Worm (Caenorhabditis elegans): ENCODE results near the gene pks-1.

Gene pks-1

DNA sequence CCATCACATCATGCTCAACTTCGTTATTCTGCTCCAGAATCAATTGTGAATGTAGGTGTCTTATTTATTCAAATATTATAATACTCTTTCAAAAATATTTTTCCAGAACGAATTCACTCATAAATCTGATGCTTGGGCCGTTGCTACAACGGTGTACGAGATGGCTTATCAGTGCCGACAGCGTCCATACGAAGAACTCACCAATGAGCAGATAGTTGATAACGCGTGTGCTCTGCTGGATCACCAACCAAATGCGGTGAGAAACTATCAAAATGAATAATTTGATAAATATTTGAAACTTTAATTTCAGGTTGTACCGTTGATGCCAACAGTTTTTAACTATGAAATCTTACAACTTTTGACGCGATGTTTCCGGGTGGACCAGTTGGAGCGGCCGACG, 52.0 kb downstream of the pks-1 start:
- no peak for TF ChIP-seq dao-5 (tag; optimal IDR thresholded peaks at IDR 0.05)
- no peak for TF ChIP-seq W03F9.2 (tag; optimal IDR thresholded peaks at IDR 0.05)
- TF ChIP-seq him-1 (tag; optimal IDR thresholded peaks at IDR 0.05), result no peak

- no peak for TF ChIP-seq dao-5 (tag; optimal IDR thresholded peaks at IDR 0.05)
- TF ChIP-seq W03F9.2 (tag; optimal IDR thresholded peaks at IDR 0.05), result no peak
- TF ChIP-seq him-1 (tag; optimal IDR thresholded peaks at IDR 0.05), result no peak
These were observed 52.5 kb downstream of the pks-1 start for ce11 chrX:5466149-5466548.

DNA sequence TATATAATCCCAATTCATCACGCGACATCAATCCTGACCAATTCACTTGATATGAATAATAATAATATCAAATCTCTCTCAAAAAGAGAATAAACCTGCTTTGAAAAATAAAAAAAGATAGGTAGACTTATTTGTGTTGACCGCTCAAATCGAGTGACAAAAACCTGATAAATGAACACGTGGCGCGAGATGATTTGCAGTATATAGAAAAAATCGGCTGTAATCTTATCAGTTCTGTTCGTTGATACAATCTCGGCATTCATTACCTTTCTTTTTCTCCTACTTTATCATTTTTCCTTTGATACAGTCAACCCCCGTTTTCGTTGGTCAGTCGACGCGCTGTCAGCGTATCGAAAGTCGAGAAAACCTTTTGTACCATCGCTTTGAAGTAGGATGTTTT, 53.7 kb downstream of the pks-1 start:
- TF ChIP-seq W03F9.2 (tag; optimal IDR thresholded peaks at IDR 0.05), result no peak
- TF ChIP-seq him-1 (tag; optimal IDR thresholded peaks at IDR 0.05), result no peak
- TF ChIP-seq dao-5 (tag; optimal IDR thresholded peaks at IDR 0.05), result no peak

- TF ChIP-seq dao-5 (tag; optimal IDR thresholded peaks at IDR 0.05) (no peak), W03F9.2 (tag; optimal IDR thresholded peaks at IDR 0.05) (no peak), him-1 (tag; optimal IDR thresholded peaks at IDR 0.05) (no peak)
These were observed 54.2 kb downstream of the pks-1 start, which contains the start of gene dpyd-1 for ce11 chrX:5467820-5468270. dpyd-1 (plus strand) TSS chrX:5467870.

DNA sequence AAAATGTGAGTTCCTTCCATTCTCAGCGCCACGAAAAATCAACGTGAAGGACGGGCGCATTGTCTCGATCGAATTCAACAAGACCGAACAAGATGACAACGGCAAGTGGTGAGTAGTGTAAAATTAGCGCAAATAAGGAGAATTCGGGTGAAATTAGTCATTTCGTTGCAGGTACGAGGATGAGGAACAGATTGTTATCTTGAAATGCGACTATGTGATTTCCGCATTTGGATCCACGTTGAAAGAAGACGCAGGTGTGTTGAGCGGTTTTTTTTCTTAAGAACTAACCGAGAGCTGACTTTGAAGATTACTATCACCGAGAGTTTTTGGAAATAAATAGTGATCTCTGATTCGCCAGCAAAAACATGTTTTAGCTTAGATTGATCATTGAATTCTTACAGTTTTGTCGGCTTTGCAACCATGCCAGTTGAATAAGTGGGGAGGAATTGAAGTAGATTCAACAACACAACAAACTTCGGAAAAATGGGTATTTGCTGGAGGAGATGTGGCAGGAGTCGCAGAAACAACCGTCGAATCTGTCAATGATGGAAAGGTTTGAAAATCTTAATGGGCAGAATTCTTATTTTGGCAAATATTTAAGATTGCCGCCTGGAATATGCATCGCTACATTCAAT, 56.6 kb downstream of the pks-1 start:
- TF ChIP-seq him-1 (tag; optimal IDR thresholded peaks at IDR 0.05), result no peak

ce11 chrX:5475164-5475576, 61.6 kb downstream of the pks-1 start:
- TF ChIP-seq him-1 (tag; optimal IDR thresholded peaks at IDR 0.05) (no peak), dao-5 (tag; optimal IDR thresholded peaks at IDR 0.05) (no peak), W03F9.2 (tag; optimal IDR thresholded peaks at IDR 0.05) (no peak)

DNA sequence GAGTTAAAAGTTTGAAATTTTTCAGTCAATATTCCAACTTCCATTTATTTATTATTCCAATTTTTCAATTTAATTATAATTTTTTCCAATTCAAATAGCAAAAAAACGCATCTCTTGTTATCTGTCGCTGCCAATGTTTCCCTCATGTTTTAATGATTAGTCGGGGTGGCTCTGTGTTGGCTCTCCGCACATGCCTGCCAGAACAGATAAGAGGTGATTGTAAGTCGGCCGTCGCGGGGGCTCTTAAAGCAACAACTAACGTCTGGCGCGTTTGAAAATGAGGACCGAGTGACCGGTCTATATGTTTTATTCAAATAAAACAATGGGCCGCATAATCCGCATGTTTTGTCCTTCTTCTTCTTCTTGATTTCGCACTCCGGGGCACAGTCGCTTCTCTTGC, 62.7 kb downstream of the pks-1 start:
- no peak for TF ChIP-seq dao-5 (tag; optimal IDR thresholded peaks at IDR 0.05)
- no peak for TF ChIP-seq W03F9.2 (tag; optimal IDR thresholded peaks at IDR 0.05)
- TF ChIP-seq him-1 (tag; optimal IDR thresholded peaks at IDR 0.05), result no peak

DNA sequence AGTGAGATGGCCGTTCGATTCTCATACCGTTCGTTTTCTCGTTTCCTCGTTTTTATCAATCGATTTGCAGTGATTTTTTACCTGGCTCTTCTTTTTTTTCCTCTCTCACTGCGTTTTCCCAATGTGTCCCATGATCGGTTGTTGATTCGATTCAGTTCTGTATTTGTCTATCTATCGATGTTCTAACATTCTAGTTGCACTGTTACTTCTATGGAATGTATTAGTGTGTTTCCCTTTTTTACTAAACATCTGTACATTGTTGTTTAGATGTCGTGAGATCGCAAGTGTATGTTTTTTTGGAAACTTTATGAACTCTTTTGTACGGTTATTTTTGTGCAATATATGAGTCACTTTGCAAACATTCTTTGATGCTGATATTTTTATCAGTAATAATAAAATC, 64.0 kb downstream of the pks-1 start:
- TF ChIP-seq W03F9.2 (tag; optimal IDR thresholded peaks at IDR 0.05), result no peak
- TF ChIP-seq him-1 (tag; optimal IDR thresholded peaks at IDR 0.05), result no peak

DNA sequence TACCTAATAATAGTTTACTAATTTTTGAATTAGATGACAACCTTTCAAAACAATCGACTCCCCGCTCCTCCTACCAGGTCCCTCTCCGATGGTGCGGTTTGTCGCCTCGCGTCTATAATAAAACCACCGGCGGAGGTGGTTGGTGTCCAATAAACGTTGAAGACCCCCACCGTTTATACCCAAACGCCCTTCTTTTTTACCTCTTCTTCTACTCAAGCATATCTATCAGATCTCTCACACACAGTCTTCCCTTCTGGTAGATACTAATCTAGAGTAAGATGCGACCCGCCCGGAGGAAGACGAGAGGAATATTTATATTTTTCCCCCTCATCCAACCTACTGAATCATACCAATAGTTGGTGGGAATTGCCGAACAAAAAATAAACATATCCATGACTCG, 65.3 kb downstream of the pks-1 start:
- no peak for TF ChIP-seq dao-5 (tag; optimal IDR thresholded peaks at IDR 0.05)
- no peak for TF ChIP-seq him-1 (tag; optimal IDR thresholded peaks at IDR 0.05)
- TF ChIP-seq W03F9.2 (tag; optimal IDR thresholded peaks at IDR 0.05), result no peak

DNA sequence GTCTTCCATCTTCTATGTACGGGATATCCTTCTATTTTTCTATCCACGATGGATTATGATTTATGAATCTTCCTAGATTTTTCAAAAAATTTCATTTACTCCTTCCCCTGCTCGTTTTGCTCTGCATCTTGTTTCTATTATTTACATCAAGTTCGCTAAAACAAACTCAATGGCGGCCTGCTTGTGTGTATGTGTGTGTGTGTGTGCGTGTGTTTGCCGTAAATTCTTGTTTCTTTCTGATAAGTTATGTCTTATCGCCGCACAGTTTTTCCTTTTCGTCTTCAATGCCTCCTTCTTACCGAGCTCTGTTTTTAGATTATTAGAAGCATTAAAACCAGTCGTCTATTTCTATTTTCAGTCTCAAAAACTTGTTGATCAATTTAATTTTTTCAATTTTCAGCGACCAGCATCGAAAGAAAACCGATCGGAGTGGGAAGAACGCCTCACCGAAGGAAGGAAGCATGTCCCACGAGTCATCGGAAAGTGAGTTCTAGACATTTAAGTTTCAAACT, 65.7 kb downstream of the pks-1 start, which contains the start of gene dlg-1:
Gene dlg-1 (plus strand): TSS at position 401 of the 512 bp plus-strand sequence.
- TF ChIP-seq him-1 (tag; optimal IDR thresholded peaks at IDR 0.05) (no peak), W03F9.2 (tag; optimal IDR thresholded peaks at IDR 0.05) (no peak), dao-5 (tag; optimal IDR thresholded peaks at IDR 0.05) (no peak)

ce11 chrX:5479876-5480580, 66.4 kb downstream of the pks-1 start:
- no peak for TF ChIP-seq him-1 (tag; optimal IDR thresholded peaks at IDR 0.05)
- TF ChIP-seq W03F9.2 (tag; optimal IDR thresholded peaks at IDR 0.05), result no peak
- TF ChIP-seq dao-5 (tag; optimal IDR thresholded peaks at IDR 0.05), result no peak

DNA sequence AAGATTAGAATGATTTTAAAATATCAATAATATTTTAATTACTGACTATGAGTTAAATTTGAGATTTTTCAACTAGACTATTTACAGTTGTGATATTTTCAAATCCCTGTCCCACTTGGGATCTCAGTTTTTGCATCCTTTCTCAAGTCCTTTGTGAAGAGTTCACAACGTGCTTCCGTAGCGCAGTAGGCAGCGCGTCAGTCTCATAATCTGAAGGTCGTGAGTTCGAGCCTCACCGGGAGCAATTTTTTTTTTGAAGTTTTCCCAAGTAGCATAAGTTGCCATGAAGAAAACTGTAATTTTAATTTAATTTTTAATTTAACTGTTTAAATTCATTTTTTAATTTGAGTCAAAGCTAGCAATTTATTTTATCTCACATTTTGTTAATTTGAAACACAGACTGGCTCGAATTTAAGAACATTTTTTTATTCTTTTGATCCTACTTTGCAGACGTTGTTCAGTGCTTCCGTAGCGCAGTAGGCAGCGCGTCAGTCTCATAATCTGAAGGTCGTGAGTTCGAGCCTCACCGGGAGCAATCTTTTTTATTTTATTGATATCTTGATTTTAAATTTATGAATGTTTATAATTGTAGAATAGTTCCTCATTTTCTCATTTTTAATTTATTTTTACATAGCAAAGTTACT, 71.8 kb downstream of the pks-1 start:
- TF ChIP-seq W03F9.2 (tag; optimal IDR thresholded peaks at IDR 0.05) (no peak), him-1 (tag; optimal IDR thresholded peaks at IDR 0.05) (no peak), dao-5 (tag; optimal IDR thresholded peaks at IDR 0.05) (no peak)

ce11 chrX:5485931-5486537, 72.4 kb downstream of the pks-1 start, which contains the start of gene C25F6.1:
C25F6.1 (plus strand) TSS chrX:5486487.
- no peak for TF ChIP-seq W03F9.2 (tag; optimal IDR thresholded peaks at IDR 0.05)
- TF ChIP-seq dao-5 (tag; optimal IDR thresholded peaks at IDR 0.05), result no peak
- no peak for TF ChIP-seq him-1 (tag; optimal IDR thresholded peaks at IDR 0.05)

DNA sequence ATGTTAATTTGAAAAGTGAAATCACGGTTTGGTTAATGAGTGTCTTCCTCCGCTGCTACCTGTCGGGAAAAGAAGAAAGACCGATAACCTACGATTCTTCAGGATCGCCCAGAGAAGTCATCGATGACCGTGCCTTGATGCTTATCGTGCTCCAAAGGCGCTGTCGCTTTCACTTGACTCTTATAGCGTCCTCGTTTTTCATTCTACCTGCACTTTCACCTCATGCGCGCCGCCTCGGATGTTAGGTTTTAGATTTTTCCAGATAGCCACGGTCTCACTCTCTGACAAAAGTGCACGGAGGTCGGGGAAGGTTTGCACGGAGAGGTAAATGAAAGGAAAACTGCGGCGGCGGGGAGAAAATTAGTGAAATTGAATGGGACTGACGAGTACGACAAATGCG, 75.3 kb downstream of the pks-1 start:
- TF ChIP-seq W03F9.2 (tag; optimal IDR thresholded peaks at IDR 0.05), result no peak
- no peak for TF ChIP-seq him-1 (tag; optimal IDR thresholded peaks at IDR 0.05)
- TF ChIP-seq dao-5 (tag; optimal IDR thresholded peaks at IDR 0.05), result no peak

Data from whole organism, L4/young adult.